Fruit fly (Drosophila melanogaster): ENCODE data around the gene CG3713.

Gene CG3713

dm6 chrX:847057-847456 is at the start of gene CG3713:
Gene CG3713 (minus strand): TSS chrX:847157.
- TF ChIP-seq CG8478 (optimal IDR thresholded peaks at IDR 0.05) = no peak
- TF ChIP-seq Dll (optimal IDR thresholded peaks at IDR 0.05) = no peak
- TF ChIP-seq EcR (GFP tag; optimal IDR thresholded peaks at IDR 0.05) = no peak
- TF ChIP-seq pan (optimal IDR thresholded peaks at IDR 0.05) = no peak
- TF ChIP-seq usp (GFP tag; optimal IDR thresholded peaks at IDR 0.05) = no peak
- no peak for TF ChIP-seq psq (optimal IDR thresholded peaks at IDR 0.05)

dm6 chrX:894182-894581 is 47.2 kb upstream of the CG3713 start, which contains the start of gene CG11663:
Gene CG11663 (plus strand): TSS chrX:894482.
- TF ChIP-seq pan (optimal IDR thresholded peaks at IDR 0.05) (no peak), CG8478 (optimal IDR thresholded peaks at IDR 0.05) (no peak), usp (GFP tag; optimal IDR thresholded peaks at IDR 0.05) (no peak), Dll (optimal IDR thresholded peaks at IDR 0.05) (no peak), psq (optimal IDR thresholded peaks at IDR 0.05) (no peak), EcR (GFP tag; optimal IDR thresholded peaks at IDR 0.05) (no peak)

- TF ChIP-seq Dll (optimal IDR thresholded peaks at IDR 0.05) (no peak), psq (optimal IDR thresholded peaks at IDR 0.05) (no peak), CG8478 (optimal IDR thresholded peaks at IDR 0.05) (no peak), pan (optimal IDR thresholded peaks at IDR 0.05) (no peak), usp (GFP tag; optimal IDR thresholded peaks at IDR 0.05) (no peak), EcR (GFP tag; optimal IDR thresholded peaks at IDR 0.05) (no peak)
These were observed 28.5 kb upstream of the CG3713 start, which contains the start of gene CG11664 for dm6 chrX:875432-875831. Gene CG11664 (plus strand): TSS chrX:875732.

dm6 chrX:873739-874138 is 26.8 kb upstream of the CG3713 start:
- TF ChIP-seq psq (optimal IDR thresholded peaks at IDR 0.05) (no peak), Dll (optimal IDR thresholded peaks at IDR 0.05) (no peak), pan (optimal IDR thresholded peaks at IDR 0.05) (no peak), CG8478 (optimal IDR thresholded peaks at IDR 0.05) (no peak), EcR (GFP tag; optimal IDR thresholded peaks at IDR 0.05) (no peak), usp (GFP tag; optimal IDR thresholded peaks at IDR 0.05) (no peak)

- no peak for TF ChIP-seq psq (optimal IDR thresholded peaks at IDR 0.05)
- no peak for TF ChIP-seq CG8478 (optimal IDR thresholded peaks at IDR 0.05)
- no peak for TF ChIP-seq Dll (optimal IDR thresholded peaks at IDR 0.05)
These were observed 21.5 kb upstream of the CG3713 start for dm6 chrX:868441-868840.

dm6 chrX:862308-862707 is 15.4 kb upstream of the CG3713 start, which contains the start of gene CG14634:
Gene CG14634 (plus strand): TSS chrX:862608.
- TF ChIP-seq EcR (GFP tag; optimal IDR thresholded peaks at IDR 0.05) (no peak), pan (optimal IDR thresholded peaks at IDR 0.05) (no peak), CG8478 (optimal IDR thresholded peaks at IDR 0.05) (no peak), Dll (optimal IDR thresholded peaks at IDR 0.05) (no peak), usp (GFP tag; optimal IDR thresholded peaks at IDR 0.05) (no peak), psq (optimal IDR thresholded peaks at IDR 0.05) (no peak)

- TF ChIP-seq usp (GFP tag; optimal IDR thresholded peaks at IDR 0.05) (no peak), EcR (GFP tag; optimal IDR thresholded peaks at IDR 0.05) (no peak), CG8478 (optimal IDR thresholded peaks at IDR 0.05) (no peak), Dll (optimal IDR thresholded peaks at IDR 0.05) (no peak), pan (optimal IDR thresholded peaks at IDR 0.05) (no peak), psq (optimal IDR thresholded peaks at IDR 0.05) (no peak)
These were observed 2.4 kb downstream of the CG3713 start, which contains the start of gene CG14635 for dm6 chrX:844523-844922. Gene CG14635 (plus strand): TSS chrX:844823.

dm6 chrX:843489-843888 is 3.5 kb downstream of the CG3713 start:
- TF ChIP-seq pan (optimal IDR thresholded peaks at IDR 0.05) = no peak
- TF ChIP-seq psq (optimal IDR thresholded peaks at IDR 0.05) = no peak
- TF ChIP-seq usp (GFP tag; optimal IDR thresholded peaks at IDR 0.05) = no peak
- no peak for TF ChIP-seq CG8478 (optimal IDR thresholded peaks at IDR 0.05)
- TF ChIP-seq EcR (GFP tag; optimal IDR thresholded peaks at IDR 0.05) = no peak
- TF ChIP-seq Dll (optimal IDR thresholded peaks at IDR 0.05) = no peak

- TF ChIP-seq pan (optimal IDR thresholded peaks at IDR 0.05) (no peak), Dll (optimal IDR thresholded peaks at IDR 0.05) (no peak), usp (GFP tag; optimal IDR thresholded peaks at IDR 0.05) (no peak), CG8478 (optimal IDR thresholded peaks at IDR 0.05) (no peak), EcR (GFP tag; optimal IDR thresholded peaks at IDR 0.05) (no peak), psq (optimal IDR thresholded peaks at IDR 0.05) (no peak)
These were observed 5.0 kb downstream of the CG3713 start for dm6 chrX:841941-842340.

- TF ChIP-seq Dll (optimal IDR thresholded peaks at IDR 0.05) (no peak), EcR (GFP tag; optimal IDR thresholded peaks at IDR 0.05) (no peak), psq (optimal IDR thresholded peaks at IDR 0.05) (no peak), CG8478 (optimal IDR thresholded peaks at IDR 0.05) (no peak), pan (optimal IDR thresholded peaks at IDR 0.05) (no peak), usp (GFP tag; optimal IDR thresholded peaks at IDR 0.05) (no peak)
These were observed 5.9 kb downstream of the CG3713 start for dm6 chrX:841038-841437.

dm6 chrX:838012-838411 is 8.9 kb downstream of the CG3713 start:
- no peak for TF ChIP-seq CG8478 (optimal IDR thresholded peaks at IDR 0.05)
- no peak for TF ChIP-seq usp (GFP tag; optimal IDR thresholded peaks at IDR 0.05)
- TF ChIP-seq Dll (optimal IDR thresholded peaks at IDR 0.05) = no peak
- TF ChIP-seq psq (optimal IDR thresholded peaks at IDR 0.05) = no peak
- TF ChIP-seq pan (optimal IDR thresholded peaks at IDR 0.05) = no peak
- TF ChIP-seq EcR (GFP tag; optimal IDR thresholded peaks at IDR 0.05) = no peak

- TF ChIP-seq Dll (optimal IDR thresholded peaks at IDR 0.05) (no peak), EcR (GFP tag; optimal IDR thresholded peaks at IDR 0.05) (no peak), CG8478 (optimal IDR thresholded peaks at IDR 0.05) (no peak)
These were observed 10.8 kb downstream of the CG3713 start for dm6 chrX:835965-836690.

- TF ChIP-seq psq (optimal IDR thresholded peaks at IDR 0.05) (no peak), usp (GFP tag; optimal IDR thresholded peaks at IDR 0.05) (no peak), pan (optimal IDR thresholded peaks at IDR 0.05) (no peak), Dll (optimal IDR thresholded peaks at IDR 0.05) (no peak), CG8478 (optimal IDR thresholded peaks at IDR 0.05) (no peak), EcR (GFP tag; optimal IDR thresholded peaks at IDR 0.05) (no peak)
These were observed 22.0 kb downstream of the CG3713 start for dm6 chrX:824961-825360.
